Worm (Caenorhabditis elegans): ENCODE measurements around the gene rhr-1.

DNA sequence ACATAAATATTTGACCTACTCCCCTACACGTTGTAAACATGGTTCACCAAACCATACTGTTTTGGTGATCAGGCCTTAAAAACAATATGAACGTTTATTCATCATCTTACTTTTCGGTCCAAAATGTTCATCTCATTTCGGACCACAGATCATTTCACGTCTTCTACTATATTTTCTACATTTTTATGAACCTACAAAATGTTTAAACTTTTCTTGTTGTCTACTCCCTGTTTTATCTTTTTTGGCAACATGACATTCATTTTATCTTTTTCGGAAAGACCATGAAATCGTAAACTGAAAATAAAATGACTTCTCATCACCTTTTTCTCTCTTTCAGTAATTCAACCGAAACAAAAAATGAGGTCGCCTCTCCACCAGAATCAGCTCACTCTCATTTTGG lies at the start of gene rhr-1:
- no peak for TF ChIP-seq aly-2 (tag; optimal IDR thresholded peaks at IDR 0.05)
- TF ChIP-seq lir-3 (tag; optimal IDR thresholded peaks at IDR 0.05), result no peak
- TF ChIP-seq set-16 (GFP tag; IDR thresholded peaks at IDR 0.05), result no peak
- TF ChIP-seq ama-1 (optimal IDR thresholded peaks at IDR 0.05), result no peak
- no peak for TF ChIP-seq hlh-30 (tag; optimal IDR thresholded peaks at IDR 0.05; ENCODE audit: insufficient read depth)
- TF ChIP-seq unc-130 (GFP tag; optimal IDR thresholded peaks at IDR 0.05), result no peak
- no peak for TF ChIP-seq pha-4 (GFP tag; IDR thresholded peaks at IDR 0.05)
- no peak for TF ChIP-seq pha-4 (tag; optimal IDR thresholded peaks at IDR 0.05)
- TF ChIP-seq F49E8.2 (tag; optimal IDR thresholded peaks at IDR 0.05; ENCODE audit: borderline replicate concordance), result no peak
- no peak for TF ChIP-seq unc-62 (GFP tag; optimal IDR thresholded peaks at IDR 0.05 in 1 of 2)
- no peak for TF ChIP-seq unc-62 (tag; optimal IDR thresholded peaks at IDR 0.05)
- TF ChIP-seq fos-1 (tag; optimal IDR thresholded peaks at IDR 0.05), result no peak

All from whole organism, L4 larva.